Worm (Caenorhabditis elegans) whole organism, young adult: Measurements from ENCODE around the gene clec-64.

Experiments
- F10E7.11 ChIP-seq: sonication (generic microtip); optimal IDR thresholded peaks from 2 replicates; lab custom pipeline; 2017; ENCODE audit warnings: mild to moderate bottlenecking, missing genetic modification characterization, moderate library complexity, missing compliant biosample characterization
- F33H1.4 ChIP-seq: fragments of 200-800 bp; sonication (Bioruptor generic); IDR thresholded peaks from 2 replicates; pipeline ENCODE4 v1.3.6; 2022; ENCODE audit warnings: missing genetic modification reagents, missing genetic modification characterization, missing compliant biosample characterization
- F39B2.1 ChIP-seq: fragments of 200-800 bp; sonication (Bioruptor generic); IDR thresholded peaks from 2 replicates; pipeline ENCODE4 v1.3.6; 2022; ENCODE audit warnings: missing genetic modification reagents, missing genetic modification characterization, missing compliant biosample characterization
- F49E8.2 ChIP-seq: sonication (generic microtip); optimal IDR thresholded peaks from 3 replicates; lab custom pipeline; 2017; ENCODE audit warnings: missing genetic modification characterization, mild to moderate bottlenecking, missing compliant biosample characterization, antibody characterized with exemption, moderate library complexity; ENCODE audit not compliant: insufficient read depth
- F52B5.7 ChIP-seq: sonication (generic microtip); optimal IDR thresholded peaks from 2 replicates; lab custom pipeline; 2016; ENCODE audit warnings: mild to moderate bottlenecking, missing genetic modification characterization, missing compliant biosample characterization
- F57C9.4 ChIP-seq: sonication (generic microtip); optimal IDR thresholded peaks from 2 replicates; lab custom pipeline; 2017; ENCODE audit warnings: mild to moderate bottlenecking, missing genetic modification characterization, missing compliant biosample characterization
- K12H6.12 ChIP-seq: fragments of 200-800 bp; sonication (Bioruptor generic); optimal IDR thresholded peaks from 2 replicates; lab custom pipeline; 2018; ENCODE audit warnings: mild to moderate bottlenecking, missing genetic modification characterization, missing compliant biosample characterization
- T07F8.4 ChIP-seq: sonication (generic microtip); optimal IDR thresholded peaks from 2 replicates; lab custom pipeline; 2016; ENCODE audit warnings: mild to moderate bottlenecking, missing genetic modification characterization, moderate library complexity, missing compliant biosample characterization
- Y53F4B.3 ChIP-seq: fragments of 200-800 bp; sonication (Bioruptor generic); IDR thresholded peaks from 2 replicates; pipeline ENCODE4 v1.3.6; 2022; ENCODE audit warnings: missing genetic modification reagents, missing genetic modification characterization, missing compliant biosample characterization
- Y67H2A.10 ChIP-seq: fragments of 200-800 bp; sonication (Bioruptor generic); conservative IDR thresholded peaks from 2 replicates; pipeline ENCODE4 v1.3.6; 2022; ENCODE audit warnings: missing genetic modification reagents, missing genetic modification characterization, missing compliant biosample characterization
- Y95B8A.8 ChIP-seq: fragments of 200-800 bp; sonication (Bioruptor generic); IDR thresholded peaks from 2 replicates; pipeline ENCODE4 v1.3.6; 2022; ENCODE audit warnings: missing genetic modification reagents, missing genetic modification characterization, missing compliant biosample characterization
- ama-1 ChIP-seq, 3 experiments: fragments of 150-350 bp in 1 of 3; sonication (generic microtip) in 2 of 3; optimal IDR thresholded peaks; 2 replicates each; lab custom pipeline; 2014 to 2018; ENCODE audit warnings: missing biosample characterization in 2 of 3, missing genetic modification characterization in 2 of 3, missing genetic modification reagents in 2 of 3
- atf-7 ChIP-seq: sonication (generic microtip); optimal IDR thresholded peaks from 2 replicates; lab custom pipeline; 2017; ENCODE audit warnings: mild to moderate bottlenecking, missing genetic modification characterization, missing compliant biosample characterization
- attf-6 ChIP-seq: fragments of 200-800 bp; sonication (Bioruptor generic); IDR thresholded peaks from 2 replicates; pipeline ENCODE4 v1.3.6; 2022; ENCODE audit warnings: missing genetic modification reagents, missing genetic modification characterization, missing compliant biosample characterization
- cebp-1 ChIP-seq, 2 experiments: fragments of 200-800 bp in 1 of 2; sonication (Bioruptor generic) in 1 of 2; sonication (generic microtip) in 1 of 2; IDR thresholded peaks in 1 of 2; optimal IDR thresholded peaks in 1 of 2; 2 replicates each; pipeline versions ENCODE4 v1.3.6 to Lab custom; 2017 to 2022; ENCODE audit warnings: missing compliant biosample characterization in 2 of 2, missing genetic modification characterization in 2 of 2, mild to moderate bottlenecking in 1 of 2, missing genetic modification reagents in 1 of 2, moderate library complexity in 1 of 2
- ceh-100 ChIP-seq: fragments of 200-800 bp; sonication (Bioruptor generic); IDR thresholded peaks from 2 replicates; pipeline ENCODE4 v1.3.6; 2022; ENCODE audit warnings: missing genetic modification reagents, missing genetic modification characterization, missing compliant biosample characterization
- ceh-79 ChIP-seq: sonication (generic microtip); optimal IDR thresholded peaks from 2 replicates; lab custom pipeline; 2017; ENCODE audit warnings: mild to moderate bottlenecking, missing genetic modification characterization, missing compliant biosample characterization
- chd-7 ChIP-seq: sonication (generic microtip); optimal IDR thresholded peaks from 2 replicates; lab custom pipeline; 2016; ENCODE audit warnings: mild to moderate bottlenecking, missing genetic modification characterization, moderate library complexity, missing compliant biosample characterization
- egl-44 ChIP-seq: fragments of 200-800 bp; sonication (Bioruptor generic); IDR thresholded peaks from 2 replicates; pipeline ENCODE4 v1.3.6; 2022; ENCODE audit warnings: missing genetic modification reagents, missing genetic modification characterization, missing compliant biosample characterization
- egrh-3 ChIP-seq: fragments of 200-800 bp; sonication (Bioruptor generic); IDR thresholded peaks from 2 replicates; pipeline ENCODE4 v1.3.6; 2022; ENCODE audit warnings: missing genetic modification reagents, missing genetic modification characterization, missing compliant biosample characterization
- ekl-4 ChIP-seq: fragments of 200-800 bp; sonication (Bioruptor generic); IDR thresholded peaks from 2 replicates; pipeline ENCODE4 v1.3.6; 2022; ENCODE audit warnings: missing genetic modification reagents, missing genetic modification characterization, missing compliant biosample characterization
- ets-4 ChIP-seq: fragments of 200-800 bp; sonication (Bioruptor generic); optimal IDR thresholded peaks from 2 replicates; lab custom pipeline; 2018; ENCODE audit warnings: mild to moderate bottlenecking, missing genetic modification characterization, missing compliant biosample characterization
- gei-17 ChIP-seq: fragments of 200-800 bp; sonication (Bioruptor generic); optimal IDR thresholded peaks from 2 replicates; lab custom pipeline; 2018; ENCODE audit warnings: mild to moderate bottlenecking, missing genetic modification characterization, missing compliant biosample characterization
- hmg-1.2 ChIP-seq: fragments of 200-800 bp; sonication (Bioruptor generic); IDR thresholded peaks from 2 replicates; pipeline ENCODE4 v1.3.6; 2022; ENCODE audit warnings: missing genetic modification reagents, missing genetic modification characterization, missing compliant biosample characterization
- lin-40 ChIP-seq: sonication (generic microtip); optimal IDR thresholded peaks from 2 replicates; lab custom pipeline; 2016; ENCODE audit warnings: missing genetic modification characterization, mild to moderate bottlenecking, missing compliant biosample characterization, missing genotype, missing genetic modification reagents
- lin-54 ChIP-seq: fragments of 200-800 bp; sonication (Bioruptor generic); optimal IDR thresholded peaks from 2 replicates; lab custom pipeline; 2018; ENCODE audit warnings: mild to moderate bottlenecking, missing genetic modification characterization, missing compliant biosample characterization
- lir-1 ChIP-seq: fragments of 200-800 bp; sonication (Bioruptor generic); conservative IDR thresholded peaks from 2 replicates; pipeline ENCODE4 v1.3.6; 2022; ENCODE audit warnings: missing genetic modification reagents, missing genetic modification characterization, missing compliant biosample characterization
- madf-10 ChIP-seq: sonication (generic microtip); optimal IDR thresholded peaks from 2 replicates; lab custom pipeline; 2016; ENCODE audit warnings: mild to moderate bottlenecking, missing genetic modification characterization, missing compliant biosample characterization
- madf-8 ChIP-seq: fragments of 200-800 bp; sonication (Bioruptor generic); conservative IDR thresholded peaks from 2 replicates; pipeline ENCODE4 v1.3.6; 2022; ENCODE audit warnings: missing genetic modification reagents, missing genetic modification characterization, missing compliant biosample characterization
- mcd-1 ChIP-seq: fragments of 200-800 bp; sonication (Bioruptor generic); IDR thresholded peaks from 2 replicates; pipeline ENCODE4 v1.3.6; 2022; ENCODE audit warnings: missing genetic modification reagents, missing genetic modification characterization, missing compliant biosample characterization
- mel-28 ChIP-seq: sonication (generic microtip); optimal IDR thresholded peaks from 2 replicates; lab custom pipeline; 2016; ENCODE audit warnings: borderline replicate concordance, mild to moderate bottlenecking, missing genetic modification characterization, missing compliant biosample characterization
- mxl-1 ChIP-seq: sonication (generic microtip); optimal IDR thresholded peaks from 2 replicates; lab custom pipeline; 2016; ENCODE audit warnings: missing genetic modification characterization, missing compliant biosample characterization
- nhr-90 ChIP-seq: sonication (generic microtip); optimal IDR thresholded peaks from 2 replicates; lab custom pipeline; 2016; ENCODE audit warnings: missing genotype, mild to moderate bottlenecking, missing genetic modification characterization, missing compliant biosample characterization
- rcor-1 ChIP-seq: fragments of 200-800 bp; sonication (Bioruptor generic); IDR thresholded peaks from 2 replicates; pipeline ENCODE4 v1.3.6; 2022; ENCODE audit warnings: missing genetic modification reagents, missing genetic modification characterization, missing compliant biosample characterization
- rec-8 ChIP-seq, 2 experiments: sonication (generic microtip); optimal IDR thresholded peaks; 2 replicates each; lab custom pipeline; 2016; ENCODE audit warnings: mild to moderate bottlenecking in 2 of 2, missing genetic modification characterization in 2 of 2, missing genetic modification reagents in 2 of 2, missing genotype in 2 of 2, missing biosample characterization in 1 of 2, missing compliant biosample characterization in 1 of 2, moderate library complexity in 1 of 2
- repo-1 ChIP-seq: sonication (generic microtip); optimal IDR thresholded peaks from 2 replicates; lab custom pipeline; 2017; ENCODE audit warnings: mild to moderate bottlenecking, missing genetic modification characterization, missing compliant biosample characterization
- sdz-38 ChIP-seq: sonication (generic microtip); optimal IDR thresholded peaks from 2 replicates; lab custom pipeline; 2016; ENCODE audit warnings: missing genotype, missing genetic modification characterization, missing compliant biosample characterization
- snpc-1.1 ChIP-seq: sonication (generic microtip); optimal IDR thresholded peaks from 2 replicates; lab custom pipeline; 2017; ENCODE audit warnings: missing genetic modification characterization, mild to moderate bottlenecking, missing compliant biosample characterization, antibody characterized with exemption, moderate library complexity, missing genotype, missing genetic modification reagents; ENCODE audit not compliant: insufficient read depth
- somi-1 ChIP-seq: fragments of 200-800 bp; sonication (Bioruptor generic); optimal IDR thresholded peaks from 2 replicates; lab custom pipeline; 2018; ENCODE audit warnings: mild to moderate bottlenecking, missing genetic modification characterization, missing compliant biosample characterization
- tbp1 ChIP-seq: fragments of 200-800 bp; sonication (Bioruptor generic); optimal IDR thresholded peaks from 2 replicates; lab custom pipeline; 2018; ENCODE audit warnings: mild to moderate bottlenecking, missing genetic modification characterization, missing compliant biosample characterization
- tlf-1 ChIP-seq: fragments of 200-800 bp; sonication (Bioruptor generic); optimal IDR thresholded peaks from 2 replicates; lab custom pipeline; 2018; ENCODE audit warnings: mild to moderate bottlenecking, missing genetic modification characterization, missing compliant biosample characterization
- ztf-22 ChIP-seq: fragments of 200-800 bp; sonication (Bioruptor generic); optimal IDR thresholded peaks from 2 replicates; lab custom pipeline; 2018; ENCODE audit warnings: mild to moderate bottlenecking, missing genetic modification characterization, moderate library complexity, missing compliant biosample characterization
- ztf-3 ChIP-seq: fragments of 200-800 bp; sonication (Bioruptor generic); optimal IDR thresholded peaks from 2 replicates; lab custom pipeline; 2018; ENCODE audit warnings: mild to moderate bottlenecking, missing genetic modification characterization, missing compliant biosample characterization

clec-64 gene

ce11 chrII:12878697-12879096, 19.3 kb upstream of the clec-64 start (continued):
- TF ChIP-seq madf-10 (tag; lab: Kevin White, UChicago) (peak; percentile 67), lir-1 (GFP tag; lab: Robert Waterston, UW) (no peak), ceh-79 (tag; lab: Kevin White, UChicago) (no peak), chd-7 (peak; percentile 60), snpc-1.1 (tag; lab: Kevin White, UChicago) (no peak), F57C9.4 (no peak), T07F8.4 (no peak), repo-1 (tag; lab: Kevin White, UChicago) (peak; percentile 24), mel-28 (no peak), Y67H2A.10 (GFP tag; lab: Robert Waterston, UW) (no peak), F49E8.2 (no peak), tbp1 (GFP tag; lab: Kevin White, UChicago) (peak; percentile 62), egl-44 (GFP tag; lab: Robert Waterston, UW) (no peak), F52B5.7 (tag; lab: Kevin White, UChicago) (no peak), lin-54 (GFP tag; lab: Kevin White, UChicago) (peak; percentile 14), rcor-1 (GFP tag; lab: Robert Waterston, UW) (no peak; the same call in 1 of the 2 replicates), mxl-1 (tag; lab: Kevin White, UChicago) (peak; percentile 16), ztf-22 (GFP tag; lab: Kevin White, UChicago) (peak; percentile 66), atf-7 (tag; lab: Kevin White, UChicago) (peak; percentile 45), sdz-38 (no peak), egrh-3 (GFP tag; lab: Robert Waterston, UW) (peak; percentile 40; the same call in 1 of the 2 replicates), gei-17 (GFP tag; lab: Kevin White, UChicago) (no peak), mcd-1 (0 out of 2 replicates have a peak, but pooled peaks have one; percentile 22), Y53F4B.3 (GFP tag; lab: Robert Waterston, UW) (no peak), Y95B8A.8 (GFP tag; lab: Robert Waterston, UW) (0 out of 2 replicates have a peak, but pooled peaks have one; percentile 59), ama-1 (optimal IDR thresholded peaks at IDR 0.05; lab: Kevin White, UChicago) (peak; percentile 28), ama-1 (GFP tag; optimal IDR thresholded peaks at IDR 0.05; lab: Kevin White, UChicago) (no peak), cebp-1 (GFP tag; IDR thresholded peaks at IDR 0.05; lab: Robert Waterston, UW) (no peak), cebp-1 (tag; optimal IDR thresholded peaks at IDR 0.05; lab: Kevin White, UChicago) (peak; percentile 71), somi-1 (GFP tag; lab: Kevin White, UChicago) (no peak), attf-6 (GFP tag; lab: Robert Waterston, UW) (no peak), tlf-1 (peak; percentile 40), ekl-4 (GFP tag; lab: Robert Waterston, UW) (no peak), F33H1.4 (GFP tag; lab: Robert Waterston, UW) (no peak), ztf-3 (GFP tag; lab: Kevin White, UChicago) (no peak), nhr-90 (tag; lab: Kevin White, UChicago) (peak; percentile 29), rec-8 (tag; optimal IDR thresholded peaks at IDR 0.05; lab: Kevin White, UChicago) (no peak), F39B2.1 (GFP tag; lab: Robert Waterston, UW) (no peak), F10E7.11 (tag; lab: Kevin White, UChicago) (no peak), hmg-1.2 (GFP tag; lab: Robert Waterston, UW) (peak; percentile 75; the same call in 1 of the 2 replicates), ceh-100 (GFP tag; lab: Robert Waterston, UW) (no peak), lin-40 (peak; percentile 53), madf-8 (GFP tag; lab: Robert Waterston, UW) (no peak), ets-4 (GFP tag; lab: Kevin White, UChicago) (peak; percentile 50), K12H6.12 (tag; lab: Kevin White, UChicago) (peak; percentile 15)
- TF ChIP-seq, all 124 proteins: peak for 30
